Fruit fly (Drosophila melanogaster): ENCODE results near the gene Irp-1A.

Gene Irp-1A

DNA sequence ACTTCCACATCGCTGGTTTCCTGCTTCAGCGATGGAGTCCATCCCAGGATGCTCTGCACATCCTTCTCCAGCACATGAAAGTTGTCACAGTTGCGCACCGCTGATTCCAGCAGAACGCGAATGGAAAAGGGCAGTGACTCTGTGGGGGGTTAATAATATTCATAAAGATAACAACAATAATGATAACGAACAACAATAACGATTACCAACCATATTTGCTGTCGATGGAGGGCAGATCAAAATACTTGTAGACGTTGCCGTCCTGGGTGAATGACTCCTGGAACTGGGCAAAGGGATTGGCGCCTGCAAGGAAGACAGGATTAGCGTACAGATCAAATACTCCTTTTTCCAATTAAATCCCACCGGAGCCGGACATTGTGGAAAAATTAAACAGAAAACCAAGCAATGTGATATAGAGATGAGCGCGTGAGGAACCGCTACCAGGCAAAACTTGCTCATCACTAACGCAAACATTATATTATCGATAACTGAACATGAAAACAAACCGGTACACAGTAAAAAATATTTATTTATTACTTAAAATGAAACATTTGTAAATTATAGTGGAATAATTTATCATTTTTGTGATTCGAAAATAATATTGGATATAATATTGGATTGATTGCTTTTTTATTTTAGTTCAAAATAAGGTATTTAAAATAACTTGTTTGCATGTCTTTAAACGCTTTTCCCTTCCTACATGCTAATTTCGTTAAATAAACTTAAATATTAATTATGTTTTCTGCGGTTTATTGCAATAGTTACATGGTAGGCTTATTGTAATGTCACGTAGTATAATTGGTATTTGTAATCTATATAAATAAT, at the start of gene Irp-1A (continued):
- peak; percentile 77 for TF ChIP-seq HLH4C (GFP tag; IDR thresholded peaks at IDR 0.05; ENCODE audit: partially characterized antibody)
- peak; percentile 60 for TF ChIP-seq CG15696 (tag; optimal IDR thresholded peaks at IDR 0.05)
- peak; percentile 2 for TF ChIP-seq Sin3A (optimal IDR thresholded peaks at IDR 0.05)
- no peak for TF ChIP-seq abd-A (tag; optimal IDR thresholded peaks at IDR 0.05)
- peak; percentile 82 for TF ChIP-seq MBD-R2 (GFP tag; IDR thresholded peaks at IDR 0.05)
- TF ChIP-seq insv (GFP tag; optimal IDR thresholded peaks at IDR 0.05), result peak in 1 of 2 experiments; percentile 6
- TF ChIP-seq Xrp1 (GFP tag; IDR thresholded peaks at IDR 0.05), result peak; percentile 76
- TF ChIP-seq CG18011 (GFP tag; optimal IDR thresholded peaks at IDR 0.05), result peak; percentile 16
- TF ChIP-seq CG17328 (GFP tag; IDR thresholded peaks at IDR 0.05), result peak; percentile 72; the same call in 1 of the 2 replicates
- peak; percentile 62 for TF ChIP-seq MESR4 (GFP tag; optimal IDR thresholded peaks at IDR 0.05)
- TF ChIP-seq CG1602 (GFP tag; optimal IDR thresholded peaks at IDR 0.05), result peak; percentile 45
- TF ChIP-seq chn (GFP tag; optimal IDR thresholded peaks at IDR 0.05), result peak; percentile 14
- TF ChIP-seq Bteb2 (GFP tag; optimal IDR thresholded peaks at IDR 0.05), result no peak
- peak; percentile 84 for TF ChIP-seq unc-4 (GFP tag; IDR thresholded peaks at IDR 0.05; ENCODE audit: partially characterized antibody)
- peak; percentile 71 for TF ChIP-seq Six4 (GFP tag; optimal IDR thresholded peaks at IDR 0.05)
- TF ChIP-seq stc (GFP tag; IDR thresholded peaks at IDR 0.05), result peak; percentile 78
- peak; percentile 3 for TF ChIP-seq bab2 (GFP tag; optimal IDR thresholded peaks at IDR 0.05)
- peak; percentile 33 for TF ChIP-seq CG5180 (GFP tag; optimal IDR thresholded peaks at IDR 0.05)
- no peak for TF ChIP-seq dan (GFP tag; IDR thresholded peaks at IDR 0.05)
- TF ChIP-seq slbo (GFP tag; IDR thresholded peaks at IDR 0.05), result peak; percentile 86
- TF ChIP-seq amos (GFP tag; IDR thresholded peaks at IDR 0.05; ENCODE audit: partially characterized antibody), result peak; percentile 85
- peak; percentile 18 for TF ChIP-seq CG18476 (GFP tag; optimal IDR thresholded peaks at IDR 0.05)
- peak; percentile 41; the same call in 1 of the 4 replicates for TF ChIP-seq Gug (GFP tag; IDR thresholded peaks at IDR 0.05)
- peak; percentile 68 for TF ChIP-seq CG9437 (GFP tag; optimal IDR thresholded peaks at IDR 0.05)
- peak; percentile 2 for TF ChIP-seq CG4820 (GFP tag; optimal IDR thresholded peaks at IDR 0.05)
- peak; percentile 77 for TF ChIP-seq CG7556 (GFP tag; optimal IDR thresholded peaks at IDR 0.05)
- peak; percentile 58 for TF ChIP-seq ind (GFP tag; optimal IDR thresholded peaks at IDR 0.05)
- TF ChIP-seq CG7839 (tag; optimal IDR thresholded peaks at IDR 0.05), result peak; percentile 86
- peak; percentile 56; the same call in 1 of the 3 replicates for TF ChIP-seq ken (GFP tag; IDR thresholded peaks at IDR 0.05)
- peak; percentile 18 for TF ChIP-seq CG1792 (GFP tag; optimal IDR thresholded peaks at IDR 0.05)
- peak; percentile 61 for TF ChIP-seq CG3995 (GFP tag; optimal IDR thresholded peaks at IDR 0.05)
- peak; percentile 87 for TF ChIP-seq CG31441 (GFP tag; IDR thresholded peaks at IDR 0.05)
- peak; percentile 83 for TF ChIP-seq hbn (GFP tag; IDR thresholded peaks at IDR 0.05; ENCODE audit: partially characterized antibody)
- peak; percentile 66 for TF ChIP-seq nerfin-1 (tag; optimal IDR thresholded peaks at IDR 0.05)
- peak; percentile 42 for TF ChIP-seq ssp (GFP tag; IDR thresholded peaks at IDR 0.05)
- peak; percentile 67 for TF ChIP-seq run (tag; optimal IDR thresholded peaks at IDR 0.05)
- peak; percentile 64 for TF ChIP-seq CG18764 (GFP tag; optimal IDR thresholded peaks at IDR 0.05)
- peak; percentile 41 for TF ChIP-seq CG1233 (GFP tag; optimal IDR thresholded peaks at IDR 0.05)
- peak; percentile 73 for TF ChIP-seq CG2116 (GFP tag; optimal IDR thresholded peaks at IDR 0.05)
- TF ChIP-seq Opbp (GFP tag; IDR thresholded peaks at IDR 0.05; ENCODE audit: partially characterized antibody), result peak; percentile 85
- TF ChIP-seq lbe (GFP tag; optimal IDR thresholded peaks at IDR 0.05), result peak; percentile 56
- TF ChIP-seq pan (optimal IDR thresholded peaks at IDR 0.05), result no peak
- peak in 1 of 2 experiments; percentile 84 for TF ChIP-seq pan (GFP tag; optimal IDR thresholded peaks at IDR 0.05 in 1 of 2, IDR thresholded peaks at IDR 0.05 in 1 of 2)
- peak; percentile 8; the same call in 1 of the 2 replicates for TF ChIP-seq sim (GFP tag; IDR thresholded peaks at IDR 0.05)
- TF ChIP-seq Dfd (GFP tag; optimal IDR thresholded peaks at IDR 0.05), result no peak
- peak; percentile 47 for TF ChIP-seq Lhr (GFP tag; optimal IDR thresholded peaks at IDR 0.05)
- TF ChIP-seq pfk (GFP tag; optimal IDR thresholded peaks at IDR 0.05), result no peak
- TF ChIP-seq D (optimal IDR thresholded peaks at IDR 0.05), result no peak
- TF ChIP-seq D (GFP tag; optimal IDR thresholded peaks at IDR 0.05), result peak; percentile 33
